Worm (Caenorhabditis elegans) whole organism, late embryonic: ENCODE measurements around the gene ZK1098.3.

Experiments
- ama-1 ChIP-seq: fragments of 150-350 bp; optimal IDR thresholded peaks from 2 replicates; lab custom pipeline; 2014
- ceh-24 ChIP-seq: sonication (generic microtip); optimal IDR thresholded peaks from 2 replicates; lab custom pipeline; 2016; ENCODE audit warnings: mild to moderate bottlenecking, missing genetic modification characterization, missing compliant biosample characterization
- ceh-34 ChIP-seq: sonication (generic microtip); optimal IDR thresholded peaks from 2 replicates; lab custom pipeline; 2016; ENCODE audit warnings: mild to moderate bottlenecking, missing genetic modification characterization, missing compliant biosample characterization
- ceh-9 ChIP-seq: sonication (generic microtip); optimal IDR thresholded peaks from 2 replicates; lab custom pipeline; 2016; ENCODE audit warnings: mild to moderate bottlenecking, missing genetic modification characterization, inconsistent platforms, missing compliant biosample characterization
- pha-4 ChIP-seq: fragments of 150-350 bp; optimal IDR thresholded peaks from 2 replicates; lab custom pipeline; 2018; ENCODE audit warnings: missing biosample characterization, missing genetic modification reagents, missing genetic modification characterization
- pqm-1 ChIP-seq: sonication (generic microtip); optimal IDR thresholded peaks from 2 replicates; lab custom pipeline; 2016; ENCODE audit warnings: missing genetic modification characterization, missing compliant biosample characterization
- tbx-7 ChIP-seq: sonication (generic microtip); optimal IDR thresholded peaks from 2 replicates; lab custom pipeline; 2016; ENCODE audit warnings: missing genotype, missing genetic modification characterization, missing compliant biosample characterization
- unc-86 ChIP-seq: sonication (generic microtip); optimal IDR thresholded peaks from 2 replicates; lab custom pipeline; 2016; ENCODE audit warnings: missing genetic modification characterization, missing compliant biosample characterization
- zip-5 ChIP-seq: sonication (generic microtip); optimal IDR thresholded peaks from 2 replicates; lab custom pipeline; 2016; ENCODE audit warnings: missing genetic modification characterization, missing compliant biosample characterization

DNA sequence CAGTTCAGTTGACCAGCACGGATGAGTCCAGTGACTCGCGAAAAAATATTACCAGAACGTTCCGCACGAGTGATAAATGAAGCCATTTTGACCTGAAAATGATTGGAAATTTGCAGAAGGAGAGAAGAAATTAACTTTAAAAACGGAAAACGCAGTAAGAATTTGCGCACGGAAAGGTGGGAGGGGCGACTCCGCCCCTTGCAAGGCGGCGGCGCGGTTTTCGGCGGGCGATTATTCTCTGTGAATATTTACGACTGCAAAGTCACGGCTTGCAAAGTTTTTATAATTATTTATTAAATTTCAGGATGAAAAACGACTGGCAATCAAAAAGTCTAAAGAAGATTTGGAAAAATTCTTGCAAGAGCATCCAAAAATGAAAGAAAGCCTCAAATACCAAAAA, 14.9 kb downstream of the ZK1098.3 start, which contains the start of gene mrps-23:
- no peak for TF ChIP-seq ceh-24
- no peak for TF ChIP-seq pqm-1 (tag; lab: Kevin White, UChicago)
- no peak for TF ChIP-seq zip-5 (tag; lab: Kevin White, UChicago)
- no peak for TF ChIP-seq pha-4 (tag; lab: Kevin White, UChicago)
- TF ChIP-seq ama-1 (lab: Kevin White, UChicago): no peak
- no peak for TF ChIP-seq ceh-34
- no peak for TF ChIP-seq tbx-7 (tag; lab: Kevin White, UChicago)
- TF ChIP-seq unc-86 (tag; lab: Kevin White, UChicago): no peak
- TF ChIP-seq ceh-9 (tag; lab: Kevin White, UChicago): no peak
